Worm (Caenorhabditis elegans): Measurements from ENCODE around the gene syg-2.

The syg-2 gene

ce11 chrX:14708176-14708642, 53.4 kb downstream of the syg-2 start (continued):
- peak; percentile 58 for TF ChIP-seq snpc-4 (tag; optimal IDR thresholded peaks at IDR 0.05)
- no peak for TF ChIP-seq Y75B8A.6 (GFP tag; IDR thresholded peaks at IDR 0.05)
- TF ChIP-seq madf-9 (GFP tag; conservative IDR thresholded peaks at IDR 0.05): peak; percentile 77
- peak; percentile 91 for TF ChIP-seq nhr-25 (tag; optimal IDR thresholded peaks at IDR 0.05; ENCODE audit: borderline replicate concordance, insufficient read depth)
- no peak for TF ChIP-seq pqm-1 (tag; optimal IDR thresholded peaks at IDR 0.05)
- TF ChIP-seq unc-39 (tag; optimal IDR thresholded peaks at IDR 0.05): no peak
- TF ChIP-seq dve-1 (tag; optimal IDR thresholded peaks at IDR 0.05; ENCODE audit: insufficient read depth): peak; percentile 90
- TF ChIP-seq ceh-82 (tag; optimal IDR thresholded peaks at IDR 0.05): no peak
- TF ChIP-seq zip-2 (tag; optimal IDR thresholded peaks at IDR 0.05): peak; percentile 45
- TF ChIP-seq Y48G9A.11 (GFP tag; IDR thresholded peaks at IDR 0.05): no peak
- peak; percentile 76 for TF ChIP-seq tra-1 (GFP tag; IDR thresholded peaks at IDR 0.05)
- TF ChIP-seq nhr-48 (tag; optimal IDR thresholded peaks at IDR 0.05): peak; percentile 91
- TF ChIP-seq mdl-1 (tag; optimal IDR thresholded peaks at IDR 0.05): peak; percentile 90 to 91
- TF ChIP-seq snpc-1.2 (GFP tag; IDR thresholded peaks at IDR 0.05): 0 out of 2 replicates have a peak, but pooled peaks have one; percentile 24
- TF ChIP-seq skn-1 (tag; optimal IDR thresholded peaks at IDR 0.05): no peak
- peak; percentile 88 for TF ChIP-seq pha-4 (GFP tag; IDR thresholded peaks at IDR 0.05)
- TF ChIP-seq pha-4 (tag; optimal IDR thresholded peaks at IDR 0.05): no peak
- peak; percentile 90 for TF ChIP-seq ceh-28 (tag; optimal IDR thresholded peaks at IDR 0.05)
- TF ChIP-seq F10B5.3 (tag; optimal IDR thresholded peaks at IDR 0.05): peak; percentile 36
- peak; percentile 99 for TF ChIP-seq hlh-11 (tag; optimal IDR thresholded peaks at IDR 0.05)
- TF ChIP-seq daf-16 (GFP tag; optimal IDR thresholded peaks at IDR 0.05): peak in 1 of 2 experiments; percentile 95
- peak; percentile 33 for TF ChIP-seq daf-16 (tag; optimal IDR thresholded peaks at IDR 0.05)
- TF ChIP-seq nhr-111 (GFP tag; optimal IDR thresholded peaks at IDR 0.05): no peak
- TF ChIP-seq cey-2 (tag; optimal IDR thresholded peaks at IDR 0.05; ENCODE audit: borderline replicate concordance, insufficient read depth): no peak
- peak; percentile 99 for TF ChIP-seq aha-1 (tag)
- peak; percentile 99 for TF ChIP-seq set-16 (GFP tag; IDR thresholded peaks at IDR 0.05)
- peak; percentile 97 for TF ChIP-seq mxl-3 (GFP tag; optimal IDR thresholded peaks at IDR 0.05)

ce11 chrX:14709591-14709990, 54.8 kb downstream of the syg-2 start:
- TF ChIP-seq dmd-6 (GFP tag; IDR thresholded peaks at IDR 0.05): peak; percentile 21; the same call in 1 of the 2 replicates
- TF ChIP-seq mdl-1 (tag; optimal IDR thresholded peaks at IDR 0.05): peak in 1 of 2 experiments; percentile 10
- TF ChIP-seq daf-16 (GFP tag; optimal IDR thresholded peaks at IDR 0.05): no peak
- TF ChIP-seq daf-16 (tag; optimal IDR thresholded peaks at IDR 0.05): no peak
- peak; percentile 23 for TF ChIP-seq nhr-28 (tag; optimal IDR thresholded peaks at IDR 0.05)

- no peak for TF ChIP-seq dve-1 (tag; optimal IDR thresholded peaks at IDR 0.05; ENCODE audit: insufficient read depth)
- peak; percentile 6 for TF ChIP-seq mxl-3 (GFP tag; optimal IDR thresholded peaks at IDR 0.05)
- peak; percentile 45 for TF ChIP-seq aha-1 (tag)
- peak; percentile 15 for TF ChIP-seq mep-1 (tag; optimal IDR thresholded peaks at IDR 0.05)
- peak; percentile 2 for TF ChIP-seq nhr-28 (tag; optimal IDR thresholded peaks at IDR 0.05)
- TF ChIP-seq nhr-11 (tag; optimal IDR thresholded peaks at IDR 0.05): no peak
- TF ChIP-seq ceh-28 (tag; optimal IDR thresholded peaks at IDR 0.05): peak; percentile 57
- peak in 1 of 2 experiments; percentile 54 for TF ChIP-seq unc-62 (GFP tag; optimal IDR thresholded peaks at IDR 0.05 in 1 of 2)
- no peak for TF ChIP-seq unc-62 (tag; optimal IDR thresholded peaks at IDR 0.05)
- TF ChIP-seq hmg-1.1 (GFP tag; IDR thresholded peaks at IDR 0.05): 0 out of 2 replicates have a peak, but pooled peaks have one; percentile 21
- TF ChIP-seq hlh-11 (tag; optimal IDR thresholded peaks at IDR 0.05): peak; percentile 23
Observed at ce11 chrX:14711168-14711629, 56.4 kb downstream of the syg-2 start, which contains the start of gene atrn-1. Gene atrn-1 (plus strand): TSS chrX:14711579.

Measured in whole organism, L4 larva.